Worm (Caenorhabditis elegans) whole organism, L2 larva: ENCODE data around the gene F32A5.8.
A peak's percentile ranks its signal among the peaks of the same experiment; 100 is the strongest.

Experiments used
- C34F6.9 ChIP-seq: fragments of 150-350 bp; optimal IDR thresholded peaks from 2 replicates; lab custom pipeline; 2014; ENCODE audit warnings: missing biosample characterization, missing genetic modification characterization
- F13H6.1 ChIP-seq: sonication (generic microtip); optimal IDR thresholded peaks from 2 replicates; lab custom pipeline; 2016; ENCODE audit warnings: missing genetic modification characterization, missing compliant biosample characterization
- Y55F3AM.14 ChIP-seq: fragments of 200-800 bp; sonication (Bioruptor generic); optimal IDR thresholded peaks from 2 replicates; lab custom pipeline; 2018; ENCODE audit warnings: mild to moderate bottlenecking, missing genetic modification characterization, missing compliant biosample characterization
- ZK546.5 ChIP-seq: sonication (generic microtip); optimal IDR thresholded peaks from 2 replicates; lab custom pipeline; 2017; ENCODE audit warnings: missing biosample characterization, missing genetic modification characterization
- aly-2 ChIP-seq: fragments of 150-350 bp; optimal IDR thresholded peaks from 2 replicates; lab custom pipeline; 2014; ENCODE audit warnings: missing biosample characterization, missing genetic modification characterization
- ama-1 ChIP-seq: fragments of 150-350 bp; optimal IDR thresholded peaks from 2 replicates; lab custom pipeline; 2018; ENCODE audit warnings: inconsistent platforms
- blmp-1 ChIP-seq: sonication (generic microtip); optimal IDR thresholded peaks from 2 replicates; lab custom pipeline; 2017; ENCODE audit warnings: missing genetic modification characterization, mild to moderate bottlenecking, missing compliant biosample characterization, antibody characterized with exemption, moderate library complexity; ENCODE audit not compliant: insufficient read depth
- ceh-82 ChIP-seq: fragments of 150-350 bp; optimal IDR thresholded peaks from 2 replicates; lab custom pipeline; 2014; ENCODE audit warnings: missing biosample characterization, missing genetic modification characterization
- crh-2 ChIP-seq: sonication (generic microtip); optimal IDR thresholded peaks from 2 replicates; lab custom pipeline; 2017; ENCODE audit warnings: missing biosample characterization, missing genetic modification characterization
- dmd-4 ChIP-seq: sonication (generic microtip); optimal IDR thresholded peaks from 2 replicates; lab custom pipeline; 2017; ENCODE audit warnings: missing biosample characterization, missing genetic modification characterization
- elt-1 ChIP-seq: fragments of 150-350 bp; optimal IDR thresholded peaks from 2 replicates; lab custom pipeline; 2014; ENCODE audit warnings: missing biosample characterization, missing genetic modification characterization
- elt-3 ChIP-seq: sonication (generic microtip); optimal IDR thresholded peaks from 2 replicates; lab custom pipeline; 2017; ENCODE audit warnings: missing biosample characterization, missing genetic modification characterization
- fos-1 ChIP-seq: fragments of 150-350 bp; optimal IDR thresholded peaks from 2 replicates; lab custom pipeline; 2014; ENCODE audit warnings: missing biosample characterization, missing genetic modification characterization
- lin-11 ChIP-seq: fragments of 150-350 bp; sonication (generic microtip); optimal IDR thresholded peaks from 2 replicates; lab custom pipeline; 2014; ENCODE audit warnings: missing biosample characterization, missing genetic modification characterization, inconsistent platforms, mixed read lengths
- lin-13 ChIP-seq: fragments of 150-350 bp; optimal IDR thresholded peaks from 2 replicates; lab custom pipeline; 2014; ENCODE audit warnings: missing biosample characterization, missing genetic modification reagents, missing genetic modification characterization
- lin-39 ChIP-seq: fragments of 150-350 bp; optimal IDR thresholded peaks from 2 replicates; lab custom pipeline; 2014; ENCODE audit warnings: missing biosample characterization, missing genetic modification reagents, missing genetic modification characterization
- lsy-2 ChIP-seq, 2 experiments: fragments of 150-350 bp in 1 of 2; sonication (generic microtip) in 1 of 2; optimal IDR thresholded peaks; 2 replicates each; lab custom pipeline; 2014 to 2017; ENCODE audit warnings: missing biosample characterization in 2 of 2, missing genetic modification characterization in 2 of 2
- mbf-1 ChIP-seq: sonication (generic microtip); optimal IDR thresholded peaks from 2 replicates; lab custom pipeline; 2017; ENCODE audit warnings: missing biosample characterization, missing genetic modification characterization
- mdl-1 ChIP-seq, 2 experiments: fragments of 150-350 bp in 1 of 2; sonication (generic microtip) in 1 of 2; optimal IDR thresholded peaks; 2 replicates each; lab custom pipeline; 2017; ENCODE audit warnings: missing biosample characterization in 2 of 2, missing genetic modification characterization in 2 of 2
- nhr-10 ChIP-seq: sonication (generic microtip); optimal IDR thresholded peaks from 2 replicates; lab custom pipeline; 2017; ENCODE audit warnings: missing biosample characterization, missing genetic modification characterization
- nhr-12 ChIP-seq: fragments of 150-350 bp; optimal IDR thresholded peaks from 2 replicates; lab custom pipeline; 2014; ENCODE audit warnings: missing biosample characterization, missing genetic modification characterization
- nhr-129 ChIP-seq: fragments of 150-350 bp; optimal IDR thresholded peaks from 2 replicates; lab custom pipeline; 2014; ENCODE audit warnings: missing biosample characterization, missing genetic modification characterization
- nhr-21 ChIP-seq: fragments of 150-350 bp; optimal IDR thresholded peaks from 2 replicates; lab custom pipeline; 2014; ENCODE audit warnings: missing biosample characterization, missing genetic modification characterization
- nhr-237 ChIP-seq: fragments of 150-350 bp; optimal IDR thresholded peaks from 2 replicates; lab custom pipeline; 2014; ENCODE audit warnings: missing biosample characterization, missing genetic modification characterization
- nhr-25 ChIP-seq: fragments of 150-350 bp; sonication (generic microtip); optimal IDR thresholded peaks from 3 replicates; lab custom pipeline; 2014; ENCODE audit warnings: missing biosample characterization, missing genetic modification characterization
- nhr-6 ChIP-seq: fragments of 150-350 bp; optimal IDR thresholded peaks from 2 replicates; lab custom pipeline; 2014; ENCODE audit warnings: missing biosample characterization, missing genetic modification characterization
- nhr-77 ChIP-seq: fragments of 150-350 bp; optimal IDR thresholded peaks from 2 replicates; lab custom pipeline; 2014; ENCODE audit warnings: missing biosample characterization, missing genetic modification characterization
- peb-1 ChIP-seq: fragments of 150-350 bp; optimal IDR thresholded peaks from 2 replicates; lab custom pipeline; 2014; ENCODE audit warnings: missing biosample characterization, missing genetic modification characterization
- sem-4 ChIP-seq: fragments of 150-350 bp; optimal IDR thresholded peaks from 2 replicates; lab custom pipeline; 2014; ENCODE audit warnings: missing biosample characterization, missing genetic modification reagents, missing genetic modification characterization
- skn-1 ChIP-seq: sonication (generic microtip); optimal IDR thresholded peaks from 2 replicates; lab custom pipeline; 2017; ENCODE audit warnings: missing biosample characterization, missing genetic modification characterization
- sma-3 ChIP-seq: sonication (generic microtip); optimal IDR thresholded peaks from 2 replicates; lab custom pipeline; 2016; ENCODE audit warnings: missing genetic modification reagents, missing genetic modification characterization, missing compliant biosample characterization
- sma-9 ChIP-seq, 2 experiments: fragments of 150-350 bp in 1 of 2; sonication (generic microtip) in 1 of 2; optimal IDR thresholded peaks; 2 replicates each; lab custom pipeline; 2014 to 2016; ENCODE audit warnings: missing genetic modification characterization in 2 of 2, mild to moderate bottlenecking in 1 of 2, missing biosample characterization in 1 of 2, missing compliant biosample characterization in 1 of 2, missing genetic modification reagents in 1 of 2, moderate library complexity in 1 of 2
- unc-55 ChIP-seq: fragments of 150-350 bp; sonication (generic microtip); optimal IDR thresholded peaks from 3 replicates; lab custom pipeline; 2014; ENCODE audit warnings: missing biosample characterization, missing genetic modification reagents, missing genetic modification characterization
- unc-62 ChIP-seq: fragments of 150-350 bp; optimal IDR thresholded peaks from 2 replicates; lab custom pipeline; 2014; ENCODE audit warnings: missing biosample characterization, missing genetic modification reagents, missing genetic modification characterization
- zag-1 ChIP-seq: fragments of 150-350 bp; optimal IDR thresholded peaks from 2 replicates; lab custom pipeline; 2014; ENCODE audit warnings: missing biosample characterization, missing genetic modification characterization
- ztf-11 ChIP-seq: sonication (generic microtip); optimal IDR thresholded peaks from 2 replicates; lab custom pipeline; 2017; ENCODE audit warnings: missing biosample characterization, missing genetic modification characterization

The F32A5.8 gene

ce11 chrII:7277257-7277656, 21.3 kb downstream of the F32A5.8 start:
- TF ChIP-seq fos-1 (tag; lab: Kevin White, UChicago) (peak; percentile 83), ceh-82 (tag; lab: Kevin White, UChicago) (no peak), dmd-4 (tag; lab: Kevin White, UChicago) (no peak), Y55F3AM.14 (no peak), nhr-6 (tag; lab: Kevin White, UChicago) (no peak), ZK546.5 (tag; lab: Kevin White, UChicago) (no peak), unc-55 (GFP tag; lab: Kevin White, UChicago) (no peak), crh-2 (tag; lab: Kevin White, UChicago) (peak; percentile 29), skn-1 (tag; lab: Kevin White, UChicago) (peak; percentile 7), F13H6.1 (tag; lab: Kevin White, UChicago) (peak; percentile 32), sma-9 (GFP tag; optimal IDR thresholded peaks at IDR 0.05; lab: Kevin White, UChicago) (peak; percentile 39), sma-9 (tag; optimal IDR thresholded peaks at IDR 0.05; lab: Kevin White, UChicago) (no peak)

- TF ChIP-seq peb-1 (tag; lab: Kevin White, UChicago) (no peak), nhr-25 (tag; lab: Kevin White, UChicago) (peak; percentile 70), mdl-1 (tag; optimal IDR thresholded peaks at IDR 0.05; lab: Kevin White, UChicago) (peak in 1 of 2 experiments; percentile 27), crh-2 (tag; lab: Kevin White, UChicago) (peak; percentile 52), sma-3 (peak; percentile 19), sma-9 (GFP tag; optimal IDR thresholded peaks at IDR 0.05; lab: Kevin White, UChicago) (peak; percentile 84), sma-9 (tag; optimal IDR thresholded peaks at IDR 0.05; lab: Kevin White, UChicago) (no peak), lsy-2 (tag; optimal IDR thresholded peaks at IDR 0.05; lab: Kevin White, UChicago) (peak in 1 of 2 experiments; percentile 2), blmp-1 (peak; percentile 69), elt-1 (tag; lab: Kevin White, UChicago) (no peak), nhr-237 (no peak), nhr-21 (tag; lab: Kevin White, UChicago) (peak; percentile 68), fos-1 (tag; lab: Kevin White, UChicago) (peak; percentile 15)
These were observed 22.0 kb downstream of the F32A5.8 start for ce11 chrII:7277925-7278324.

- TF ChIP-seq nhr-129 (tag; lab: Kevin White, UChicago) (peak; percentile 42), nhr-10 (tag; lab: Kevin White, UChicago) (no peak), unc-62 (no peak), lin-11 (tag; lab: Kevin White, UChicago) (no peak), nhr-77 (tag; lab: Kevin White, UChicago) (no peak), C34F6.9 (tag; lab: Kevin White, UChicago) (no peak), ama-1 (no peak), sem-4 (tag; lab: Kevin White, UChicago) (no peak), sma-9 (GFP tag; optimal IDR thresholded peaks at IDR 0.05; lab: Kevin White, UChicago) (peak; percentile 63), sma-9 (tag; optimal IDR thresholded peaks at IDR 0.05; lab: Kevin White, UChicago) (no peak), ZK546.5 (tag; lab: Kevin White, UChicago) (no peak), zag-1 (tag; lab: Kevin White, UChicago) (no peak), fos-1 (tag; lab: Kevin White, UChicago) (peak; percentile 22), lsy-2 (tag; optimal IDR thresholded peaks at IDR 0.05; lab: Kevin White, UChicago) (no peak), ztf-11 (tag; lab: Kevin White, UChicago) (no peak), nhr-21 (tag; lab: Kevin White, UChicago) (peak; percentile 77), lin-13 (GFP tag; lab: Kevin White, UChicago) (no peak), mbf-1 (tag; lab: Kevin White, UChicago) (no peak), lin-39 (tag; lab: Kevin White, UChicago) (no peak), nhr-25 (tag; lab: Kevin White, UChicago) (no peak), skn-1 (tag; lab: Kevin White, UChicago) (no peak), elt-1 (tag; lab: Kevin White, UChicago) (no peak), aly-2 (tag; lab: Kevin White, UChicago) (no peak)
These were observed 23.9 kb downstream of the F32A5.8 start for ce11 chrII:7279808-7280207.

ce11 chrII:7280584-7280983, 24.7 kb downstream of the F32A5.8 start:
- no peak for TF ChIP-seq lin-39 (tag; lab: Kevin White, UChicago)
- TF ChIP-seq aly-2 (tag; lab: Kevin White, UChicago), result no peak
- no peak for TF ChIP-seq nhr-12 (tag; lab: Kevin White, UChicago)
- no peak for TF ChIP-seq elt-3 (tag; lab: Kevin White, UChicago)
- no peak for TF ChIP-seq zag-1 (tag; lab: Kevin White, UChicago)
- no peak for TF ChIP-seq nhr-21 (tag; lab: Kevin White, UChicago)
- peak in 1 of 2 experiments; percentile 7 for TF ChIP-seq mdl-1 (tag; optimal IDR thresholded peaks at IDR 0.05; lab: Kevin White, UChicago)
- TF ChIP-seq sma-9 (GFP tag; optimal IDR thresholded peaks at IDR 0.05; lab: Kevin White, UChicago), result peak; percentile 23
- TF ChIP-seq sma-9 (tag; optimal IDR thresholded peaks at IDR 0.05; lab: Kevin White, UChicago), result no peak
- TF ChIP-seq nhr-10 (tag; lab: Kevin White, UChicago), result no peak
- TF ChIP-seq skn-1 (tag; lab: Kevin White, UChicago), result no peak
- peak; percentile 15 for TF ChIP-seq nhr-129 (tag; lab: Kevin White, UChicago)
- TF ChIP-seq lin-13 (GFP tag; lab: Kevin White, UChicago), result no peak
- TF ChIP-seq blmp-1, result peak; percentile 18
- TF ChIP-seq unc-62, result no peak
- TF ChIP-seq nhr-237, result no peak
- no peak for TF ChIP-seq ztf-11 (tag; lab: Kevin White, UChicago)
- TF ChIP-seq fos-1 (tag; lab: Kevin White, UChicago), result peak; percentile 86
- TF ChIP-seq lin-11 (tag; lab: Kevin White, UChicago), result no peak
- TF ChIP-seq, all 48 proteins: peak for 5
